Fruit fly (Drosophila melanogaster) whole organism, embryonic: Measurements from ENCODE around the gene Hsp67Ba.

Experiments
- Bdp1 ChIP-seq: fragments of 200-800 bp; sonication (Bioruptor generic); optimal IDR thresholded peaks from 3 replicates; lab custom pipeline; 2016; ENCODE audit warnings: missing biosample characterization, missing genetic modification characterization
- CG10274 ChIP-seq: fragments of 200-800 bp; sonication (Bioruptor generic); optimal IDR thresholded peaks from 3 replicates; lab custom pipeline; 2017; ENCODE audit warnings: missing biosample characterization, mild to moderate bottlenecking, missing genetic modification characterization
- CG10565 ChIP-seq: fragments of 200-800 bp; sonication (Bioruptor generic); optimal IDR thresholded peaks from 3 replicates; lab custom pipeline; 2016; ENCODE audit warnings: missing biosample characterization, mild to moderate bottlenecking, missing genetic modification characterization
- CG11247 ChIP-seq: fragments of 200-800 bp; sonication (Bioruptor generic); IDR thresholded peaks from 2 replicates; pipeline ENCODE4 v1.3.6; 2022; ENCODE audit warnings: missing biosample characterization, missing genetic modification characterization
- CG11456 ChIP-seq: fragments of 200-800 bp; sonication (Bioruptor generic); IDR thresholded peaks from 3 replicates; pipeline ENCODE4 v1.3.6; 2022; ENCODE audit warnings: missing biosample characterization, missing genetic modification characterization
- CG11560 ChIP-seq: fragments of 200-800 bp; sonication (Bioruptor generic); IDR thresholded peaks from 3 replicates; pipeline ENCODE4 v1.3.6; 2022; ENCODE audit warnings: missing biosample characterization, missing genetic modification characterization
- CG11696 ChIP-seq: fragments of 200-800 bp; sonication (Bioruptor generic); IDR thresholded peaks from 2 replicates; pipeline ENCODE4 v1.3.6; 2022; ENCODE audit warnings: missing biosample characterization, missing genetic modification characterization
- CG11723 ChIP-seq: fragments of 200-800 bp; sonication (Bioruptor generic); optimal IDR thresholded peaks from 2 replicates; lab custom pipeline; 2017; ENCODE audit warnings: missing biosample characterization, mild to moderate bottlenecking, missing genetic modification characterization
- CG12071 ChIP-seq: fragments of 200-800 bp; sonication (Bioruptor generic); optimal IDR thresholded peaks from 3 replicates; lab custom pipeline; 2018; ENCODE audit warnings: missing biosample characterization, mild to moderate bottlenecking, missing genetic modification characterization
- CG12299 ChIP-seq: fragments of 200-800 bp; sonication (Bioruptor generic); optimal IDR thresholded peaks from 2 replicates; lab custom pipeline; 2018; ENCODE audit warnings: missing biosample characterization, mild to moderate bottlenecking, missing genetic modification characterization
- CG13123 ChIP-seq: fragments of 200-800 bp; sonication (Bioruptor generic); optimal IDR thresholded peaks from 2 replicates; lab custom pipeline; 2016; ENCODE audit warnings: missing biosample characterization, missing genetic modification characterization
- CG13894 ChIP-seq: fragments of 200-800 bp; sonication (Bioruptor generic); optimal IDR thresholded peaks from 3 replicates; lab custom pipeline; 2018; ENCODE audit warnings: missing biosample characterization, mild to moderate bottlenecking, missing genetic modification characterization, moderate library complexity
- CG14710 ChIP-seq: fragments of 200-800 bp; sonication (Bioruptor generic); optimal IDR thresholded peaks from 3 replicates; lab custom pipeline; 2019; ENCODE audit warnings: missing biosample characterization, mild to moderate bottlenecking, missing genetic modification characterization, moderate library complexity
- CG1529 ChIP-seq: fragments of 200-800 bp; sonication (Bioruptor generic); optimal IDR thresholded peaks from 3 replicates; lab custom pipeline; 2018; ENCODE audit warnings: missing biosample characterization, missing genetic modification characterization
- CG15601 ChIP-seq: fragments of 200-800 bp; sonication (Bioruptor generic); optimal IDR thresholded peaks from 3 replicates; lab custom pipeline; 2019; ENCODE audit warnings: missing biosample characterization, mild to moderate bottlenecking, missing genetic modification characterization, moderate library complexity
- CG1603 ChIP-seq: fragments of 200-800 bp; sonication (Bioruptor generic); optimal IDR thresholded peaks from 2 replicates; lab custom pipeline; 2019; ENCODE audit warnings: missing biosample characterization, mild to moderate bottlenecking, missing genetic modification characterization, moderate library complexity
- CG18262 ChIP-seq: fragments of 200-800 bp; optimal IDR thresholded peaks from 3 replicates; lab custom pipeline; 2019; ENCODE audit warnings: missing biosample characterization, mild to moderate bottlenecking, missing genetic modification characterization, moderate library complexity
- CG2199 ChIP-seq: fragments of 200-800 bp; sonication (Bioruptor generic); IDR thresholded peaks from 3 replicates; pipeline ENCODE4 v1.3.6; 2022; ENCODE audit warnings: missing biosample characterization, missing genetic modification characterization
- CG2678 ChIP-seq: fragments of 200-800 bp; sonication (Bioruptor generic); optimal IDR thresholded peaks from 3 replicates; lab custom pipeline; 2019; ENCODE audit warnings: missing biosample characterization, mild to moderate bottlenecking, missing genetic modification characterization, moderate library complexity
- CG2712 ChIP-seq: fragments of 200-800 bp; optimal IDR thresholded peaks from 3 replicates; lab custom pipeline; 2019; ENCODE audit warnings: missing biosample characterization, mild to moderate bottlenecking, missing genetic modification characterization, moderate library complexity
- CG32532 ChIP-seq: fragments of 200-800 bp; sonication (Bioruptor generic); IDR thresholded peaks from 2 replicates; pipeline ENCODE4 v1.3.6; 2022; ENCODE audit warnings: missing biosample characterization, missing genetic modification characterization
- CG3995 ChIP-seq: fragments of 200-800 bp; sonication (Bioruptor generic); optimal IDR thresholded peaks from 3 replicates; lab custom pipeline; 2016; ENCODE audit warnings: missing biosample characterization, missing genetic modification characterization
- CG7357 ChIP-seq: fragments of 200-800 bp; sonication (Bioruptor generic); IDR thresholded peaks from 3 replicates; pipeline ENCODE4 v1.3.6; 2022; ENCODE audit warnings: missing biosample characterization, missing genetic modification characterization
- CG7987 ChIP-seq: fragments of 200-800 bp; sonication (Bioruptor generic); optimal IDR thresholded peaks from 2 replicates; lab custom pipeline; 2018; ENCODE audit warnings: missing biosample characterization, mild to moderate bottlenecking, missing genetic modification characterization, moderate library complexity
- CkIIα-i1 ChIP-seq: fragments of 200-800 bp; sonication (Bioruptor generic); IDR thresholded peaks from 2 replicates; pipeline ENCODE4 v1.3.6; 2022; ENCODE audit warnings: missing biosample characterization, missing genetic modification characterization
- Dbx ChIP-seq: fragments of 200-800 bp; sonication (Bioruptor generic); IDR thresholded peaks from 3 replicates; pipeline ENCODE4 v1.3.6; 2022; ENCODE audit warnings: missing biosample characterization, missing genetic modification characterization
- Dek ChIP-seq: fragments of 200-800 bp; sonication (Bioruptor generic); optimal IDR thresholded peaks from 3 replicates; lab custom pipeline; 2019; ENCODE audit warnings: missing biosample characterization, mild to moderate bottlenecking, missing genetic modification characterization, moderate library complexity
- ERR ChIP-seq: fragments of 200-800 bp; sonication (Bioruptor generic); optimal IDR thresholded peaks from 2 replicates; lab custom pipeline; 2016; ENCODE audit warnings: missing biosample characterization, missing genetic modification characterization
- Fer2 ChIP-seq: fragments of 200-800 bp; sonication (Bioruptor generic); optimal IDR thresholded peaks from 2 replicates; lab custom pipeline; 2018; ENCODE audit warnings: missing biosample characterization, mild to moderate bottlenecking, missing genetic modification characterization, moderate library complexity
- H2.0 ChIP-seq: fragments of 200-800 bp; sonication (Bioruptor generic); IDR thresholded peaks from 2 replicates; pipeline ENCODE4 v1.3.6; 2022; ENCODE audit warnings: missing biosample characterization, missing genetic modification characterization
- HLH3B ChIP-seq: fragments of 200-800 bp; sonication (Bioruptor generic); IDR thresholded peaks from 2 replicates; pipeline ENCODE4 v1.3.6; 2022; ENCODE audit warnings: missing biosample characterization, missing genetic modification characterization
- HLH54F ChIP-seq: fragments of 200-800 bp; sonication (Bioruptor generic); optimal IDR thresholded peaks from 3 replicates; lab custom pipeline; 2016; ENCODE audit warnings: missing biosample characterization, missing genetic modification characterization
- HmgZ ChIP-seq: fragments of 200-800 bp; sonication (Bioruptor generic); optimal IDR thresholded peaks from 2 replicates; lab custom pipeline; 2018; ENCODE audit warnings: missing biosample characterization, mild to moderate bottlenecking, missing genetic modification characterization
- Mes4 ChIP-seq: fragments of 200-800 bp; sonication (Bioruptor generic); optimal IDR thresholded peaks from 2 replicates; lab custom pipeline; 2016; ENCODE audit warnings: missing biosample characterization, missing genetic modification characterization
- Rfx ChIP-seq: fragments of 200-800 bp; sonication (Bioruptor generic); IDR thresholded peaks from 2 replicates; pipeline ENCODE4 v1.3.6; 2022; ENCODE audit warnings: missing biosample characterization, missing genetic modification characterization
- Sry-δ ChIP-seq: fragments of 200-800 bp; sonication (Bioruptor generic); optimal IDR thresholded peaks from 2 replicates; lab custom pipeline; 2016; ENCODE audit warnings: missing biosample characterization, missing genetic modification characterization
- Tbp ChIP-seq: fragments of >200 bp; optimal IDR thresholded peaks from 2 replicates; lab custom pipeline; 2018; ENCODE audit warnings: missing biosample characterization, missing genetic modification characterization
- YL-1 ChIP-seq: fragments of 200-800 bp; sonication (Bioruptor generic); optimal IDR thresholded peaks from 3 replicates; lab custom pipeline; 2017; ENCODE audit warnings: missing biosample characterization, mild to moderate bottlenecking, missing genetic modification characterization
- bowl ChIP-seq: fragments of 200-800 bp; sonication (Bioruptor generic); IDR thresholded peaks from 2 replicates; pipeline ENCODE4 v1.3.6; 2022; ENCODE audit warnings: missing biosample characterization, missing genetic modification characterization
- eve ChIP-seq, 2 experiments: fragments of >200 bp; optimal IDR thresholded peaks; 2 replicates each; lab custom pipeline; 2017; ENCODE audit warnings: missing biosample characterization in 2 of 2, missing genetic modification characterization in 2 of 2
- fd3F ChIP-seq: fragments of 200-800 bp; sonication (Bioruptor generic); optimal IDR thresholded peaks from 2 replicates; lab custom pipeline; 2018; ENCODE audit warnings: missing biosample characterization, mild to moderate bottlenecking, missing genetic modification characterization, moderate library complexity
- fd64A ChIP-seq: fragments of 200-800 bp; sonication (Bioruptor generic); optimal IDR thresholded peaks from 3 replicates; lab custom pipeline; 2018; ENCODE audit warnings: missing biosample characterization, mild to moderate bottlenecking, missing genetic modification characterization
- ind ChIP-seq: fragments of 200-800 bp; sonication (Bioruptor generic); optimal IDR thresholded peaks from 3 replicates; lab custom pipeline; 2016; ENCODE audit warnings: missing biosample characterization, missing genetic modification characterization
- jumu ChIP-seq: fragments of 200-800 bp; sonication (Bioruptor generic); optimal IDR thresholded peaks from 3 replicates; lab custom pipeline; 2016; ENCODE audit warnings: missing biosample characterization, missing genetic modification characterization
- ken ChIP-seq: fragments of 200-800 bp; sonication (Bioruptor generic); IDR thresholded peaks from 3 replicates; pipeline ENCODE4 v1.3.6; 2022; ENCODE audit warnings: missing biosample characterization, missing genetic modification characterization
- odd ChIP-seq: fragments of 200-800 bp; sonication (Bioruptor generic); optimal IDR thresholded peaks from 2 replicates; lab custom pipeline; 2017; ENCODE audit warnings: missing biosample characterization, mild to moderate bottlenecking, missing genetic modification characterization
- sc ChIP-seq, 3 experiments: fragments of >200 bp in 2 of 3; fragments of 200-800 bp in 1 of 3; sonication (Bioruptor generic) in 1 of 3; optimal IDR thresholded peaks; 2 replicates in 2 of 3; 3 replicates in 1 of 3; lab custom pipeline; 2017; ENCODE audit warnings: mild to moderate bottlenecking in 1 of 3, missing biosample characterization in 1 of 3, missing genetic modification characterization in 1 of 3, missing genetic modification reagents in 1 of 3
- scrt ChIP-seq: fragments of 200-800 bp; sonication (Bioruptor generic); optimal IDR thresholded peaks from 2 replicates; lab custom pipeline; 2018; ENCODE audit warnings: missing biosample characterization, mild to moderate bottlenecking, missing genetic modification characterization, moderate library complexity
- sens-2 ChIP-seq: fragments of 200-800 bp; sonication (Bioruptor generic); IDR thresholded peaks from 2 replicates; pipeline ENCODE4 v1.3.6; 2022; ENCODE audit warnings: missing biosample characterization, missing genetic modification characterization
- trem ChIP-seq: fragments of 200-800 bp; optimal IDR thresholded peaks from 3 replicates; lab custom pipeline; 2019; ENCODE audit warnings: missing biosample characterization, mild to moderate bottlenecking, missing genetic modification characterization, moderate library complexity
- zfh2 ChIP-seq: fragments of 200-800 bp; sonication (Bioruptor generic); optimal IDR thresholded peaks from 2 replicates; lab custom pipeline; 2016; ENCODE audit warnings: missing biosample characterization, missing genetic modification characterization

Gene Hsp67Ba

DNA sequence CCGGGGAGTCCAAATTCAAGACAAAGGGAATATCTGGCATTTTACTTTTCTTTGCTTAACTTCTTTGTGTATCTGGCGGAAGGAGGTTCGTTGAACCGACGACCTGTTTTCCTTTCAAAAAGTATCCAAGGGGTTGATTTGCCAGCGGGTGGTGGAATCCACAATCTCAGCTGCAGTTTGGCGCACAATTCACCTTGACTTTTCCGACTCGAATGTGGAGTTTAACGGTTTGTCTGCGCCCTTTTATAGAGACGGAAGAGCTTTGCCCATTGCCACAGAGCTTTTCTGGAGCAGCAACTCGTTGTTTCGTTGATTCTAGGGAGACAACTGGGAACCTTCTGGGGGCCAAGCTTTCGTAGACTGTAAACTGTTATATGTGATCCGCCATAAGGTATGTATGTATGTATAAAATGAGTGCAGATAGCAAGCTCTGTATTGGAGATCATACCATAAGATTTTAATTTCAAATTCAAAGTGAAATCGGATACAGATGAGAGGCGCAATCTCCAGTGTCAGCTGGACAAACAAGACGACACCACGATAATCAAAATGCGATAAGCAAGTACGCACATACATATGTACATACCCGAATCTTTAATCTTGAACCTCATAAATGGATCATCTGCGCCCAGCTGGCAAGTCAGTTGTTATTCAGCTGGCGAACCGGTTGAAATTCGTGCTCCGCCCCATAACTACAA is 6.9 kb downstream of the Hsp67Ba start, which contains the start of the genes Hsp67Bc, CG4456 and Hsp22:
TSS of gene Hsp67Bc (minus strand) at position 220 of the 698 bp plus-strand sequence.
TSS of gene CG4456 (plus strand) at position 445 of the 698 bp plus-strand sequence.
TSS of gene Hsp22 (plus strand) at position 654 of the 698 bp plus-strand sequence.
- TF ChIP-seq eve (GFP tag; optimal IDR thresholded peaks at IDR 0.05; lab: Kevin White, UChicago): no peak
- TF ChIP-seq fd3F (GFP tag; lab: Kevin White, UChicago): no peak
- TF ChIP-seq sc (optimal IDR thresholded peaks at IDR 0.05; lab: Kevin White, UChicago): no peak
- no peak for TF ChIP-seq sc (GFP tag; optimal IDR thresholded peaks at IDR 0.05; lab: Kevin White, UChicago)
- peak; percentile 30 for TF ChIP-seq CG15601 (tag; lab: Kevin White, UChicago)
- no peak for TF ChIP-seq CkIIα-i1
- peak; percentile 0 for TF ChIP-seq CG1603 (tag; lab: Kevin White, UChicago)
- peak; percentile 33 for TF ChIP-seq fd64A (GFP tag; lab: Kevin White, UChicago)
- TF ChIP-seq CG11456: no peak
- no peak for TF ChIP-seq CG11247
- TF ChIP-seq CG7987 (GFP tag; lab: Kevin White, UChicago): no peak
- TF ChIP-seq CG7357 (GFP tag; lab: Robert Waterston, UW): no peak
- TF ChIP-seq CG12071 (GFP tag; lab: Kevin White, UChicago): peak; percentile 15
- TF ChIP-seq H2.0: no peak
- no peak for TF ChIP-seq Dek (tag; lab: Kevin White, UChicago)
- TF ChIP-seq jumu (GFP tag; lab: Kevin White, UChicago): no peak
- peak; percentile 27 for TF ChIP-seq scrt
- TF ChIP-seq CG12299: no peak
- no peak for TF ChIP-seq CG32532 (GFP tag; lab: Robert Waterston, UW)
- no peak for TF ChIP-seq CG18262 (tag; lab: Kevin White, UChicago)
- TF ChIP-seq Bdp1: no peak
- no peak for TF ChIP-seq Fer2 (tag; lab: Kevin White, UChicago)
- no peak for TF ChIP-seq odd (GFP tag; lab: Kevin White, UChicago)
- no peak for TF ChIP-seq ind (GFP tag; lab: Kevin White, UChicago)
- no peak for TF ChIP-seq CG2199 (GFP tag; lab: Robert Waterston, UW)
- no peak for TF ChIP-seq CG2712 (tag; lab: Kevin White, UChicago)
- peak; percentile 39 for TF ChIP-seq CG13894
- TF ChIP-seq Mes4 (GFP tag; lab: Kevin White, UChicago): no peak
- TF ChIP-seq YL-1 (GFP tag; lab: Kevin White, UChicago): no peak
- peak; percentile 21 for TF ChIP-seq CG1529 (GFP tag; lab: Kevin White, UChicago)
- no peak for TF ChIP-seq CG10274 (GFP tag; lab: Kevin White, UChicago)
- no peak for TF ChIP-seq trem
- TF ChIP-seq ERR: no peak
- no peak for TF ChIP-seq CG10565 (GFP tag; lab: Kevin White, UChicago)
- TF ChIP-seq CG14710 (tag; lab: Kevin White, UChicago): no peak
- no peak for TF ChIP-seq CG11560 (tag; lab: Robert Waterston, UW)
- TF ChIP-seq ken (GFP tag; lab: Robert Waterston, UW): no peak
- TF ChIP-seq HLH54F (GFP tag; lab: Kevin White, UChicago): no peak
- TF ChIP-seq bowl (GFP tag; lab: Robert Waterston, UW): no peak
- TF ChIP-seq CG11696 (GFP tag; lab: Robert Waterston, UW): no peak
- TF ChIP-seq zfh2: no peak
- TF ChIP-seq Dbx (GFP tag; lab: Robert Waterston, UW): no peak
- no peak for TF ChIP-seq sens-2
- no peak for TF ChIP-seq Sry-δ (GFP tag; lab: Kevin White, UChicago)
- no peak for TF ChIP-seq HmgZ (tag; lab: Kevin White, UChicago)
- no peak for TF ChIP-seq CG3995 (GFP tag; lab: Kevin White, UChicago)
- TF ChIP-seq CG11723 (GFP tag; lab: Kevin White, UChicago): no peak
- TF ChIP-seq Tbp (GFP tag; lab: Kevin White, UChicago): no peak
- peak; percentile 12 for TF ChIP-seq CG2678
- TF ChIP-seq CG13123: no peak
- TF ChIP-seq HLH3B: no peak
- 0 out of 2 replicates have a peak, but pooled peaks have one; percentile 14 for TF ChIP-seq Rfx
